Worm (Caenorhabditis elegans) whole organism, dauer: ENCODE measurements around the gene znf-598.

Source experiments
- unc-62 ChIP-seq: sonication (generic microtip); optimal IDR thresholded peaks from 2 replicates; lab custom pipeline; 2017; ENCODE audit warnings: missing biosample characterization, missing genetic modification reagents, missing genetic modification characterization

The znf-598 gene

DNA sequence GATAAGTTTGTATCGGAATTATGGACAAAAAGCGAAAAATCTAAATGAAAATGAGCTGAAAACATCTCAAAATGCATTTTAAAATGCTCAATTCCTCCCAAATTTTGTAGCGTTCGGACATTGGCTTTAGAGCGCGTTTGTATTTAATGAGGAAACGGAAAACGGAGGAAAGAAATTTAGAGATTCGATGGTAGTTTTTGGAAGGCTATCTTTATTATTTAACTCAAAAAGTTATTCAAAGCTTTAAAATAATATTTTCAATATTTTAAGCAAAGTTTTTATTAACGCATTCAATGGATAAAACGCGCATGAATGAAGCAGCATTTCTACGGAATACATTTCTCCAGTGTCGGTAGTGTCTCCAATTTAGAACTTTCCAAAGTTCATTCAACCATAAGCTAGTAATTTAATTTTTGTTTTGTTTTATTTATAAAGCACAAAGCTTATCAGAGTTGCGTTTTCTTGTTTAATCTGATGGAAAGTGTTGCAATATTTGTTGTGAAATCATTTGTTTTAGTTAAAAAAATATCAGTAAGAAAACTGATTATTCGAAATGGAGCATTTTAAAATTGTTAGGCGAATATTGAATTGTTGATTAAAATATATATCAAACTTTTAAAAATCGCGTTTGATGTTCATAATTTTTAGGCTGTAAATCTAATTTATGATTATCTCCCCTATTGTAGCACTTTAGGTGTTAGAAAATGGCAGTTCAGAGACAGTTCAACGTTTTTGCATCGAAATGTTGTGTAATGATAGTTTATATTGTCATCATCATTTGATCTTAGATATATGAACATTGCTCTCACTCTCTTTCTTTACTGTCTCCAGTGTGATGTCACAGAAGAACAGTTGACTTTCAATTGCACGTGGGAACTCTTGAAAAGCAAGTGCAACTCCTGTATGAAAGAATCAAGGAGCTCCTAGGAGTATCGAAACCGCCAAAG lies 47.3 kb downstream of the znf-598 start:
- TF ChIP-seq unc-62 (GFP tag; lab: Kevin White, UChicago) = no peak

ce11 chrII:7073537-7073913 lies 47.9 kb downstream of the znf-598 start, which contains the start of gene kat-1:
Gene kat-1 (plus strand): TSS chrII:7073814.
- TF ChIP-seq unc-62 (GFP tag; lab: Kevin White, UChicago) = no peak

- TF ChIP-seq unc-62 (GFP tag; lab: Kevin White, UChicago) = no peak
These were observed 50.1 kb downstream of the znf-598 start, which contains the start of gene T02G5.7 for ce11 chrII:7075564-7076228. Gene T02G5.7 (plus strand): TSS chrII:7075614.
